Fruit fly (Drosophila melanogaster) whole organism, wandering third instar larva: ENCODE data around the gene CG4854.
A peak's percentile ranks its signal among the peaks of the same experiment; 100 is the strongest.

Experiments used
- Abd-B ChIP-seq: fragments of >200 bp; optimal IDR thresholded peaks from 2 replicates; lab custom pipeline; 2017; ENCODE audit warnings: missing biosample characterization, missing genetic modification characterization
- Jra ChIP-seq: sonication (Bioruptor generic); optimal IDR thresholded peaks from 2 replicates; lab custom pipeline; 2016; ENCODE audit warnings: missing biosample characterization, missing genetic modification characterization
- br ChIP-seq: fragments of 200-800 bp; sonication (Bioruptor generic); optimal IDR thresholded peaks from 2 replicates; lab custom pipeline; 2016; ENCODE audit warnings: missing biosample characterization, missing genetic modification characterization
- dl ChIP-seq, 2 experiments: fragments of 175-275, 200-275 bp in 1 of 2; fragments of 200-275 bp in 1 of 2; sonication (Bioruptor generic); optimal IDR thresholded peaks; lab custom pipeline; 2018; ENCODE audit warnings: mild to moderate bottlenecking in 2 of 2, missing biosample characterization in 2 of 2, missing genetic modification characterization in 2 of 2, moderate library complexity in 2 of 2; ENCODE audit not compliant: partially characterized antibody in 2 of 2, insufficient read depth in 1 of 2
- dsf ChIP-seq: sonication (Bioruptor generic); optimal IDR thresholded peaks from 2 replicates; lab custom pipeline; 2016; ENCODE audit warnings: missing biosample characterization, missing genetic modification characterization, borderline replicate concordance
- fru ChIP-seq: fragments of 200-800 bp; sonication (Bioruptor generic); optimal IDR thresholded peaks from 3 replicates; lab custom pipeline; 2016; ENCODE audit warnings: missing biosample characterization, mild to moderate bottlenecking, missing genetic modification characterization
- psq ChIP-seq: fragments of 200-800 bp; sonication (Bioruptor generic); optimal IDR thresholded peaks from 3 replicates; lab custom pipeline; 2017; ENCODE audit warnings: missing biosample characterization, mild to moderate bottlenecking, missing genetic modification characterization, moderate library complexity
- rgr ChIP-seq: fragments of 200-800 bp; sonication (Bioruptor generic); optimal IDR thresholded peaks from 3 replicates; lab custom pipeline; 2016; ENCODE audit warnings: missing biosample characterization, mild to moderate bottlenecking, missing genetic modification characterization
- sage ChIP-seq: fragments of 200-800 bp; sonication (Bioruptor generic); optimal IDR thresholded peaks from 2 replicates; lab custom pipeline; 2016; ENCODE audit warnings: missing biosample characterization, mild to moderate bottlenecking, missing genetic modification characterization
- usp ChIP-seq: fragments of >200 bp; optimal IDR thresholded peaks from 2 replicates; lab custom pipeline; 2017; ENCODE audit warnings: missing biosample characterization, missing genetic modification characterization

- no peak for TF ChIP-seq Jra (GFP tag; lab: Kevin White, UChicago)
- TF ChIP-seq dsf (GFP tag; lab: Kevin White, UChicago), result no peak
- no peak for TF ChIP-seq sage (GFP tag; lab: Kevin White, UChicago)
- TF ChIP-seq rgr (GFP tag; lab: Kevin White, UChicago), result peak; percentile 17
- TF ChIP-seq fru (GFP tag; lab: Kevin White, UChicago), result peak; percentile 44
- no peak for TF ChIP-seq dl (GFP tag; optimal IDR thresholded peaks at IDR 0.05; lab: Kevin White, UChicago; ENCODE audit: insufficient read depth in 1 of 2, partially characterized antibody in 2 of 2)
- TF ChIP-seq br (GFP tag; lab: Kevin White, UChicago), result peak; percentile 8
- no peak for TF ChIP-seq usp
- TF ChIP-seq psq (GFP tag; lab: Kevin White, UChicago), result peak; percentile 37
- no peak for TF ChIP-seq Abd-B (GFP tag; lab: Kevin White, UChicago)
These were observed 26.3 kb upstream of the CG4854 start for dm6 chr3R:20001595-20001997.
